Worm (Caenorhabditis elegans): ENCODE data around the gene nhr-61.
A peak's percentile ranks its signal among the peaks of the same experiment; 100 is the strongest.

nhr-61 gene

ce11 chrII:14798047-14798522, 20.3 kb downstream of the nhr-61 start, which contains the start of gene tbc-20 (continued):
- TF ChIP-seq ceh-79 (tag; optimal IDR thresholded peaks at IDR 0.05) (no peak), tbx-9 (tag; optimal IDR thresholded peaks at IDR 0.05; ENCODE audit: borderline replicate concordance) (no peak), B0336.3 (GFP tag; IDR thresholded peaks at IDR 0.05) (0 out of 2 replicates have a peak, but pooled peaks have one; percentile 18), F49E8.2 (tag; optimal IDR thresholded peaks at IDR 0.05; ENCODE audit: insufficient read depth) (no peak), snpc-1.1 (tag; optimal IDR thresholded peaks at IDR 0.05; ENCODE audit: insufficient read depth) (peak; percentile 74), cebp-2 (GFP tag; IDR thresholded peaks at IDR 0.05) (no peak)

- peak; percentile 86 for TF ChIP-seq mcd-1 (GFP tag; IDR thresholded peaks at IDR 0.05)
- peak; percentile 44 for TF ChIP-seq ztf-18 (tag; optimal IDR thresholded peaks at IDR 0.05)
- TF ChIP-seq hsf-1 (GFP tag; IDR thresholded peaks at IDR 0.05) = 0 out of 2 replicates have a peak, but pooled peaks have one; percentile 52
- TF ChIP-seq ztf-26 (tag; optimal IDR thresholded peaks at IDR 0.05) = no peak
- peak; percentile 38 for TF ChIP-seq hmg-1.2 (GFP tag; IDR thresholded peaks at IDR 0.05)
- peak; percentile 34 for TF ChIP-seq F49E8.2 (tag; optimal IDR thresholded peaks at IDR 0.05; ENCODE audit: insufficient read depth)
- TF ChIP-seq B0261.1 (tag; optimal IDR thresholded peaks at IDR 0.05) = no peak
- no peak for TF ChIP-seq him-1 (tag; optimal IDR thresholded peaks at IDR 0.05)
- no peak for TF ChIP-seq atf-7 (tag; optimal IDR thresholded peaks at IDR 0.05)
- TF ChIP-seq F52B5.7 (tag; optimal IDR thresholded peaks at IDR 0.05) = no peak
- no peak for TF ChIP-seq Y56A3A.18 (GFP tag; IDR thresholded peaks at IDR 0.05)
- TF ChIP-seq rcor-1 (GFP tag; IDR thresholded peaks at IDR 0.05) = peak; percentile 86
- TF ChIP-seq nfyb-1 (GFP tag; IDR thresholded peaks at IDR 0.05) = peak; percentile 70; the same call in 1 of the 2 replicates
- TF ChIP-seq mel-28 (tag; optimal IDR thresholded peaks at IDR 0.05; ENCODE audit: borderline replicate concordance) = no peak
- TF ChIP-seq mxl-1 (tag; optimal IDR thresholded peaks at IDR 0.05) = no peak
- peak; percentile 37 for TF ChIP-seq xnd-1 (tag; optimal IDR thresholded peaks at IDR 0.05)
- peak; percentile 62; the same call in 1 of the 2 replicates for TF ChIP-seq aptf-2 (GFP tag; conservative IDR thresholded peaks at IDR 0.05)
- TF ChIP-seq lsl-1 (GFP tag; optimal IDR thresholded peaks at IDR 0.05) = peak; percentile 54
- 0 out of 2 replicates have a peak, but pooled peaks have one; percentile 37 for TF ChIP-seq Y95B8A.8 (GFP tag; IDR thresholded peaks at IDR 0.05)
- no peak for TF ChIP-seq hrde-1 (tag; optimal IDR thresholded peaks at IDR 0.05; ENCODE audit: borderline replicate concordance)
- 0 out of 2 replicates have a peak, but pooled peaks have one; percentile 29 for TF ChIP-seq bed-2 (GFP tag; IDR thresholded peaks at IDR 0.05)
- TF ChIP-seq let-526 (GFP tag; IDR thresholded peaks at IDR 0.05) = peak; percentile 81; the same call in 1 of the 2 replicates
- TF ChIP-seq snpc-3.4 (tag; optimal IDR thresholded peaks at IDR 0.05) = peak; percentile 83
- no peak for TF ChIP-seq chd-7 (tag; optimal IDR thresholded peaks at IDR 0.05)
- 0 out of 2 replicates have a peak, but pooled peaks have one; percentile 44 for TF ChIP-seq cebp-1 (GFP tag; IDR thresholded peaks at IDR 0.05)
- TF ChIP-seq cebp-1 (tag; optimal IDR thresholded peaks at IDR 0.05) = peak; percentile 82
- TF ChIP-seq F33H1.4 (GFP tag; IDR thresholded peaks at IDR 0.05) = peak; percentile 65
- TF ChIP-seq mes-4 (tag; optimal IDR thresholded peaks at IDR 0.05) = no peak
- TF ChIP-seq hlh-12 (tag; optimal IDR thresholded peaks at IDR 0.05) = no peak
- TF ChIP-seq Y79H2A.3 (GFP tag; conservative IDR thresholded peaks at IDR 0.05) = no peak; the same call in 1 of the 2 replicates
- TF ChIP-seq F23B12.7 (tag; optimal IDR thresholded peaks at IDR 0.05; ENCODE audit: insufficient read depth) = peak; percentile 64
- 0 out of 2 replicates have a peak, but pooled peaks have one; percentile 5 for TF ChIP-seq ztf-25 (GFP tag; IDR thresholded peaks at IDR 0.05)
- TF ChIP-seq attf-3 (GFP tag; conservative IDR thresholded peaks at IDR 0.05) = peak; percentile 95
- 0 out of 2 replicates have a peak, but pooled peaks have one; percentile 30 for TF ChIP-seq Y67H2A.10 (GFP tag; conservative IDR thresholded peaks at IDR 0.05)
- TF ChIP-seq B0019.2 (GFP tag; conservative IDR thresholded peaks at IDR 0.05) = no peak
- peak; percentile 51; the same call in 1 of the 2 replicates for TF ChIP-seq egl-44 (GFP tag; IDR thresholded peaks at IDR 0.05)
- no peak for TF ChIP-seq sea-2 (GFP tag; IDR thresholded peaks at IDR 0.05)
- peak; percentile 62 for TF ChIP-seq unc-130 (GFP tag; optimal IDR thresholded peaks at IDR 0.05)
- no peak for TF ChIP-seq nhr-120 (GFP tag; IDR thresholded peaks at IDR 0.05)
- peak; percentile 33 for TF ChIP-seq repo-1 (tag; optimal IDR thresholded peaks at IDR 0.05)
Measured at ce11 chrII:14794935-14795454, 23.3 kb downstream of the nhr-61 start, which contains the start of gene eif-3.B. Gene eif-3.B (plus strand): TSS chrII:14795404.
